Worm (Caenorhabditis elegans): ENCODE measurements around the gene Y97E10AR.2.
A peak's percentile ranks its signal among the peaks of the same experiment; 100 is the strongest.

ce11 chrV:7977701-7978461, 18.1 kb upstream of the Y97E10AR.2 start, which contains the start of gene let-413:
- no peak for TF ChIP-seq alr-1 (tag; optimal IDR thresholded peaks at IDR 0.05; ENCODE audit: borderline replicate concordance)
- TF ChIP-seq lin-35 (GFP tag; optimal IDR thresholded peaks at IDR 0.05) = peak in 1 of 2 experiments; percentile 15
- peak; percentile 72 for TF ChIP-seq lin-14 (GFP tag; optimal IDR thresholded peaks at IDR 0.05)
- no peak for TF ChIP-seq egl-13 (tag; optimal IDR thresholded peaks at IDR 0.05)
- no peak for TF ChIP-seq nhr-28 (tag; optimal IDR thresholded peaks at IDR 0.05)
- TF ChIP-seq unc-86 (tag; optimal IDR thresholded peaks at IDR 0.05) = no peak
- no peak for TF ChIP-seq skn-1 (tag; optimal IDR thresholded peaks at IDR 0.05)
- no peak for TF ChIP-seq lin-13 (GFP tag; optimal IDR thresholded peaks at IDR 0.05)
- no peak for TF ChIP-seq snpc-4 (tag; optimal IDR thresholded peaks at IDR 0.05)
- no peak for TF ChIP-seq ets-5 (GFP tag; IDR thresholded peaks at IDR 0.05)
- TF ChIP-seq fkh-4 (tag; optimal IDR thresholded peaks at IDR 0.05; ENCODE audit: borderline replicate concordance) = no peak
- TF ChIP-seq mdl-1 (tag; optimal IDR thresholded peaks at IDR 0.05) = no peak
